Fruit fly (Drosophila melanogaster) whole organism, prepupa: Measurements from ENCODE around the gene NimB1.

Experiments used
- CG10631 ChIP-seq: fragments of 200-800 bp; sonication (Bioruptor generic); optimal IDR thresholded peaks from 2 replicates; lab custom pipeline; 2016; ENCODE audit warnings: missing biosample characterization, missing genetic modification characterization
- CG15336 ChIP-seq: fragments of 200-800 bp; sonication (Bioruptor generic); IDR thresholded peaks from 2 replicates; pipeline ENCODE4 v1.3.6; 2022; ENCODE audit warnings: missing biosample characterization, missing genetic modification characterization
- CG3032 ChIP-seq: fragments of 200-800 bp; optimal IDR thresholded peaks from 2 replicates; lab custom pipeline; 2019; ENCODE audit warnings: missing biosample characterization, mild to moderate bottlenecking, missing genetic modification characterization, moderate library complexity
- CG31627 ChIP-seq: fragments of 200-800 bp; sonication (Bioruptor generic); optimal IDR thresholded peaks from 3 replicates; lab custom pipeline; 2016; ENCODE audit warnings: missing biosample characterization, missing genetic modification characterization
- CG32006 ChIP-seq: fragments of 200-800 bp; sonication (Bioruptor generic); optimal IDR thresholded peaks from 3 replicates; lab custom pipeline; 2017; ENCODE audit warnings: missing biosample characterization, mild to moderate bottlenecking, missing genetic modification characterization
- CG4318 ChIP-seq: fragments of 200-800 bp; sonication (Bioruptor generic); optimal IDR thresholded peaks from 3 replicates; lab custom pipeline; 2017; ENCODE audit warnings: missing biosample characterization, mild to moderate bottlenecking, missing genetic modification characterization
- CG6163 ChIP-seq: fragments of 200-800 bp; sonication (Bioruptor generic); IDR thresholded peaks from 3 replicates; pipeline ENCODE4 v1.3.6; 2022; ENCODE audit warnings: missing biosample characterization, missing genetic modification characterization
- CG6276 ChIP-seq: fragments of 200-800 bp; sonication (Bioruptor generic); optimal IDR thresholded peaks from 2 replicates; lab custom pipeline; 2017; ENCODE audit warnings: missing biosample characterization, mild to moderate bottlenecking, missing genetic modification characterization
- CG6792 ChIP-seq: fragments of 200-800 bp; sonication (Bioruptor generic); optimal IDR thresholded peaks from 3 replicates; lab custom pipeline; 2016; ENCODE audit warnings: missing biosample characterization, missing genetic modification characterization
- CG6854 ChIP-seq: fragments of 200-800 bp; sonication (Bioruptor generic); optimal IDR thresholded peaks from 2 replicates; lab custom pipeline; 2017; ENCODE audit warnings: missing biosample characterization, mild to moderate bottlenecking, missing genetic modification characterization
- CG7368 ChIP-seq: fragments of 200-800 bp; sonication (Bioruptor generic); optimal IDR thresholded peaks from 3 replicates; lab custom pipeline; 2016; ENCODE audit warnings: missing biosample characterization, missing genetic modification characterization
- CG8119 ChIP-seq: fragments of 200-800 bp; sonication (Bioruptor generic); IDR thresholded peaks from 3 replicates; pipeline ENCODE4 v1.3.6; 2022; ENCODE audit warnings: missing biosample characterization, missing genetic modification characterization
- Eip75B ChIP-seq: fragments of 200-800 bp; sonication (Bioruptor generic); optimal IDR thresholded peaks from 3 replicates; lab custom pipeline; 2016; ENCODE audit warnings: missing biosample characterization, missing genetic modification characterization
- Eip78C ChIP-seq: fragments of 200-800 bp; sonication (Bioruptor generic); peaks from one replicate; lab custom pipeline; 2016; ENCODE audit warnings: missing biosample characterization, missing genetic modification characterization
- Ets21C ChIP-seq: fragments of 200-800 bp; sonication (Bioruptor generic); optimal IDR thresholded peaks from 3 replicates; lab custom pipeline; 2016; ENCODE audit warnings: missing biosample characterization, missing genetic modification characterization
- Ets96B ChIP-seq: fragments of 200-800 bp; optimal IDR thresholded peaks from 2 replicates; lab custom pipeline; 2019; ENCODE audit warnings: missing biosample characterization, mild to moderate bottlenecking, missing genetic modification characterization, moderate library complexity
- Gug ChIP-seq: fragments of 200-800 bp; sonication (Bioruptor generic); IDR thresholded peaks from 2 replicates; pipeline ENCODE4 v1.3.6; 2022; ENCODE audit warnings: missing biosample characterization, missing genetic modification characterization
- Hr38 ChIP-seq: sonication (Bioruptor generic); optimal IDR thresholded peaks from 2 replicates; lab custom pipeline; 2016; ENCODE audit warnings: missing biosample characterization, missing genetic modification characterization
- Hr4 ChIP-seq: fragments of 200-800 bp; sonication (Bioruptor generic); optimal IDR thresholded peaks from 3 replicates; lab custom pipeline; 2016; ENCODE audit warnings: missing biosample characterization, missing genetic modification characterization
- Lpt ChIP-seq: fragments of 200-800 bp; sonication (Bioruptor generic); optimal IDR thresholded peaks from 3 replicates; lab custom pipeline; 2016; ENCODE audit warnings: missing biosample characterization, missing genetic modification characterization
- OdsH ChIP-seq: fragments of 200-800 bp; sonication (Bioruptor generic); optimal IDR thresholded peaks from 3 replicates; lab custom pipeline; 2016; ENCODE audit warnings: missing biosample characterization, missing genetic modification characterization
- Smox ChIP-seq: fragments of 200-800 bp; sonication (Bioruptor generic); optimal IDR thresholded peaks from 3 replicates; lab custom pipeline; 2016; ENCODE audit warnings: missing biosample characterization, missing genetic modification characterization
- Sox14 ChIP-seq: fragments of 200-800 bp; sonication (Bioruptor generic); optimal IDR thresholded peaks from 3 replicates; lab custom pipeline; 2016; ENCODE audit warnings: missing biosample characterization, missing genetic modification characterization
- acj6 ChIP-seq: fragments of 200-800 bp; sonication (Bioruptor generic); optimal IDR thresholded peaks from 3 replicates; lab custom pipeline; 2016; ENCODE audit warnings: missing biosample characterization, missing genetic modification characterization
- cyc ChIP-seq: fragments of 200-800 bp; sonication (Bioruptor generic); optimal IDR thresholded peaks from 3 replicates; lab custom pipeline; 2016; ENCODE audit warnings: missing biosample characterization, missing genetic modification characterization
- dac ChIP-seq: fragments of 200-800 bp; sonication (Bioruptor generic); optimal IDR thresholded peaks from 2 replicates; lab custom pipeline; 2017; ENCODE audit warnings: missing biosample characterization, mild to moderate bottlenecking, missing genetic modification characterization
- dsx ChIP-seq: fragments of 200-800 bp; optimal IDR thresholded peaks from 3 replicates; lab custom pipeline; 2019; ENCODE audit warnings: missing biosample characterization, mild to moderate bottlenecking, missing genetic modification characterization, moderate library complexity; ENCODE audit not compliant: poor library complexity, severe bottlenecking
- eg ChIP-seq: fragments of 200-800 bp; sonication (Bioruptor generic); IDR thresholded peaks from 3 replicates; pipeline ENCODE4 v1.3.6; 2022; ENCODE audit warnings: missing biosample characterization, missing genetic modification characterization
- fd85E ChIP-seq: fragments of 200-800 bp; sonication (Bioruptor generic); optimal IDR thresholded peaks from 3 replicates; lab custom pipeline; 2016; ENCODE audit warnings: missing biosample characterization, missing genetic modification characterization
- fkh ChIP-seq: fragments of 200-800 bp; sonication (Bioruptor generic); optimal IDR thresholded peaks from 3 replicates; lab custom pipeline; 2017; ENCODE audit warnings: missing biosample characterization, mild to moderate bottlenecking, missing genetic modification characterization, moderate library complexity
- net ChIP-seq: fragments of 200-800 bp; sonication (Bioruptor generic); optimal IDR thresholded peaks from 3 replicates; lab custom pipeline; 2016; ENCODE audit warnings: missing biosample characterization, missing genetic modification characterization
- pdm3 ChIP-seq: fragments of 200-800 bp; sonication (Bioruptor generic); optimal IDR thresholded peaks from 3 replicates; lab custom pipeline; 2016; ENCODE audit warnings: missing biosample characterization, missing genetic modification characterization
- salr ChIP-seq, 2 experiments: fragments of 200-800 bp; sonication (Bioruptor generic); optimal IDR thresholded peaks; 3 replicates each; lab custom pipeline; 2016 to 2018; ENCODE audit warnings: missing biosample characterization in 2 of 2, missing genetic modification characterization in 2 of 2, mild to moderate bottlenecking in 1 of 2
- ss ChIP-seq, 2 experiments: fragments of 200-800 bp; sonication (Bioruptor generic); optimal IDR thresholded peaks; 2 replicates in 1 of 2; 3 replicates in 1 of 2; lab custom pipeline; 2017 to 2018; ENCODE audit warnings: mild to moderate bottlenecking in 2 of 2, missing biosample characterization in 2 of 2, missing genetic modification characterization in 2 of 2, moderate library complexity in 1 of 2
- svp ChIP-seq: fragments of 200-800 bp; sonication (Bioruptor generic); peaks from one replicate; lab custom pipeline; 2016; ENCODE audit warnings: missing biosample characterization, missing genetic modification characterization
- vri ChIP-seq: fragments of 200-800 bp; sonication (Bioruptor generic); optimal IDR thresholded peaks from 3 replicates; lab custom pipeline; 2016; ENCODE audit warnings: missing biosample characterization, mild to moderate bottlenecking, missing genetic modification characterization

The NimB1 gene

dm6 chr2L:13963467-13964122, at the start of gene NimB1:
TSS of gene NimB1 (plus strand) at chr2L:13963507.
- TF ChIP-seq Sox14 (no peak), svp (GFP tag; lab: Kevin White, UChicago) (peak; percentile 71), CG8119 (GFP tag; lab: Robert Waterston, UW) (no peak), Eip78C (peak; percentile 59), CG3032 (tag; lab: Kevin White, UChicago) (no peak), acj6 (GFP tag; lab: Kevin White, UChicago) (no peak)

DNA sequence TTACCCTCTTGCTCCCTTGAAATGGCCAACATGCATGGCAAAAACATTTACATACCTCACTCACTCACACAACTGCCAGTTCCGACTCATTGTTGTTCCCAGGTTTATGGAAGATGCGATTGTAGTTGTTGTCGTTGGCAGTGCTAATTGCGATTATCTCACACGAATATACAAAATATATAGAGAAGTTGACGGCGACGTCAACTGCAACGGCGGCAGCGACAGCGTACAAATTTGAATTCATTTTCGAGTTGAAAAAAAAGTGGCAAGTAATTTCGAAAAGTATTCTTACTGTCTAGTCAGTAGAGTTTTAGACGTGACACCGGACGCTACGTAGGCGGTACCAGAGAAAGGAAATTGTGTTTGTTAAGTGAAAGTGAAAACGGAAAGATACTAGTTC, 48.9 kb upstream of the NimB1 start, which contains the start of gene Ance-3:
Gene Ance-3 (plus strand): TSS at position 301 of the 400 bp plus-strand sequence.
- no peak for TF ChIP-seq Lpt (GFP tag; lab: Kevin White, UChicago)
- no peak for TF ChIP-seq CG3032 (tag; lab: Kevin White, UChicago)
- TF ChIP-seq CG15336 (GFP tag; lab: Robert Waterston, UW) = no peak
- TF ChIP-seq CG6163 = no peak
- TF ChIP-seq CG6854 = no peak
- TF ChIP-seq Eip78C = no peak
- TF ChIP-seq ss (GFP tag; optimal IDR thresholded peaks at IDR 0.05; lab: Kevin White, UChicago) = no peak
- TF ChIP-seq net = no peak
- TF ChIP-seq CG6792 (GFP tag; lab: Kevin White, UChicago) = no peak
- TF ChIP-seq dsx (GFP tag; lab: Kevin White, UChicago) = no peak
- no peak for TF ChIP-seq Hr38 (GFP tag; lab: Kevin White, UChicago)
- TF ChIP-seq Sox14 = no peak
- TF ChIP-seq fd85E (GFP tag; lab: Kevin White, UChicago) = no peak
- no peak for TF ChIP-seq cyc (GFP tag; lab: Kevin White, UChicago)
- no peak for TF ChIP-seq CG7368 (GFP tag; lab: Kevin White, UChicago)
- TF ChIP-seq Ets96B (tag; lab: Kevin White, UChicago) = no peak
- TF ChIP-seq CG31627 = no peak
- TF ChIP-seq CG10631 = no peak
- no peak for TF ChIP-seq CG4318

dm6 chr2L:13923453-13923852, 39.9 kb upstream of the NimB1 start, which contains the start of gene Vajk1:
TSS of gene Vajk1 (minus strand) at chr2L:13923553.
- peak; percentile 31; the same call in 1 of the 3 replicates for TF ChIP-seq eg (GFP tag; lab: Robert Waterston, UW)
- no peak for TF ChIP-seq Gug (GFP tag; lab: Robert Waterston, UW)

- TF ChIP-seq CG32006 (GFP tag; lab: Kevin White, UChicago) (peak; percentile 35), svp (GFP tag; lab: Kevin White, UChicago) (peak; percentile 56), CG6276 (peak; percentile 33), pdm3 (peak; percentile 26), Lpt (GFP tag; lab: Kevin White, UChicago) (no peak), Eip78C (peak; percentile 58), ss (GFP tag; optimal IDR thresholded peaks at IDR 0.05; lab: Kevin White, UChicago) (no peak), fkh (no peak)
- TF ChIP-seq, all 60 proteins: peak for 5
Measured at dm6 chr2L:13923984-13924383, 39.3 kb upstream of the NimB1 start.

DNA sequence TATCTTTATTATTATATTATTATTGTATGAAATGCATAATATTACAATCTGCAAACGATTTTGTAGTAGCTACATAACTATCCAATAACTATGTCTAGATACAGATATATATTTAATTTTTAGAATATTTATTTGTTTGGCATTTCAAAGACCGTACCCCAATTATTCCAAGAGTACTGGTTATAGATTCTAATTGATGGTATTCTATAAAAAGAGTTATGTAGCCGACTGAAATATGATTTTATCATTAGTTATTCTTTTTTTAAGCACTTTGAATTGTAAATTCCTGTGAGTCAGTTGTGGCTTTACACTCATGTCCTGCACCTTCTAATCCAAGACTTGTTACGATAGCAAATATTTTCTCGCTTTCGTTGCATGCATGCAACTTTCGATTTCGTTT, 37.6 kb upstream of the NimB1 start:
- TF ChIP-seq CG6276 (peak; percentile 77), acj6 (GFP tag; lab: Kevin White, UChicago) (peak; percentile 3), CG15336 (GFP tag; lab: Robert Waterston, UW) (peak; percentile 51; the same call in 1 of the 2 replicates), Smox (GFP tag; lab: Kevin White, UChicago) (no peak), CG6792 (GFP tag; lab: Kevin White, UChicago) (no peak), CG32006 (GFP tag; lab: Kevin White, UChicago) (peak; percentile 85), CG4318 (peak; percentile 53), salr (GFP tag; optimal IDR thresholded peaks at IDR 0.05; lab: Kevin White, UChicago) (peak in 1 of 2 experiments; percentile 43), eg (GFP tag; lab: Robert Waterston, UW) (peak; percentile 9; the same call in 1 of the 3 replicates), Eip75B (GFP tag; lab: Kevin White, UChicago) (no peak), pdm3 (peak; percentile 5), Hr4 (GFP tag; lab: Kevin White, UChicago) (peak; percentile 46), OdsH (GFP tag; lab: Kevin White, UChicago) (peak; percentile 23), svp (GFP tag; lab: Kevin White, UChicago) (peak; percentile 27), dac (GFP tag; lab: Kevin White, UChicago) (peak; percentile 26), vri (GFP tag; lab: Kevin White, UChicago) (no peak), CG10631 (peak; percentile 4), Sox14 (no peak), CG8119 (GFP tag; lab: Robert Waterston, UW) (peak; percentile 64; the same call in 2 of the 3 replicates), Ets21C (GFP tag; lab: Kevin White, UChicago) (no peak), Eip78C (peak; percentile 70), Lpt (GFP tag; lab: Kevin White, UChicago) (peak; percentile 42)
